Worm (Caenorhabditis elegans) whole organism, late embryonic: Measurements from ENCODE around the gene nimk-1.
"Not testable (repeated sequence)": the region's sequence is repeated elsewhere in the genome, so short reads cannot be mapped to it uniquely, and the experiment has no call there.

Source experiments
- K09A11.1 ChIP-seq: sonication (generic microtip); optimal IDR thresholded peaks from 2 replicates; lab custom pipeline; 2017; ENCODE audit warnings: antibody characterized with exemption, mild to moderate bottlenecking, missing genetic modification characterization, missing compliant biosample characterization; ENCODE audit not compliant: insufficient read depth
- lim-6 ChIP-seq: sonication (generic microtip); optimal IDR thresholded peaks from 2 replicates; lab custom pipeline; 2016; ENCODE audit warnings: missing genetic modification characterization, missing compliant biosample characterization
- madf-2 ChIP-seq: sonication (generic microtip); optimal IDR thresholded peaks from 2 replicates; lab custom pipeline; 2017; ENCODE audit warnings: missing genetic modification characterization, missing compliant biosample characterization
- mec-3 ChIP-seq: sonication (generic microtip); optimal IDR thresholded peaks from 2 replicates; lab custom pipeline; 2016; ENCODE audit warnings: borderline replicate concordance, missing genetic modification characterization, missing compliant biosample characterization
- nhr-11 ChIP-seq: fragments of 150-350 bp; optimal IDR thresholded peaks from 2 replicates; lab custom pipeline; 2014; ENCODE audit warnings: missing biosample characterization, missing genetic modification characterization
- pag-3 ChIP-seq: sonication (generic microtip); optimal IDR thresholded peaks from 2 replicates; lab custom pipeline; 2016; ENCODE audit warnings: missing compliant biosample characterization, missing genetic modification characterization, borderline replicate concordance
- pros-1 ChIP-seq: fragments of 150-350 bp; optimal IDR thresholded peaks from 2 replicates; lab custom pipeline; 2014; ENCODE audit warnings: missing biosample characterization, missing genetic modification reagents, missing genetic modification characterization
- sox-4 ChIP-seq: sonication (generic microtip); optimal IDR thresholded peaks from 2 replicates; lab custom pipeline; 2017; ENCODE audit warnings: mild to moderate bottlenecking, missing genetic modification characterization, inconsistent platforms, missing compliant biosample characterization
- syd-9 ChIP-seq: sonication (generic microtip); optimal IDR thresholded peaks from 2 replicates; lab custom pipeline; 2016; ENCODE audit warnings: mild to moderate bottlenecking, missing genetic modification characterization, moderate library complexity, missing compliant biosample characterization
- ttx-3 ChIP-seq: sonication (generic microtip); optimal IDR thresholded peaks from 2 replicates; lab custom pipeline; 2016; ENCODE audit warnings: missing genetic modification reagents, missing genetic modification characterization, missing compliant biosample characterization

- TF ChIP-seq syd-9, lim-6, nhr-11, madf-2, pros-1, sox-4, K09A11.1, pag-3, ttx-3, mec-3 (tag; lab: Kevin White, UChicago): not testable (repeated sequence)
Observed at ce11 chrII:12536203-12536602, 650 bp downstream of the nimk-1 start, which contains the start of gene F49C5.3.
